Worm (Caenorhabditis elegans) whole organism, L4 larva: ENCODE results near the gene sri-70.

Source experiments
- F37D6.2 ChIP-seq: sonication (generic microtip); optimal IDR thresholded peaks from 2 replicates; lab custom pipeline; 2016; ENCODE audit warnings: mild to moderate bottlenecking, missing genetic modification characterization, missing compliant biosample characterization
- F44E2.7 ChIP-seq: fragments of 200-800 bp; sonication (Bioruptor generic); IDR thresholded peaks from 2 replicates; pipeline ENCODE4 v2.1.2; 2022; ENCODE audit warnings: missing genetic modification characterization, missing compliant biosample characterization
- T20F7.1 ChIP-seq: fragments of 200-800 bp; sonication (Bioruptor generic); optimal IDR thresholded peaks from 2 replicates; lab custom pipeline; 2018; ENCODE audit warnings: mild to moderate bottlenecking, missing genetic modification characterization, missing compliant biosample characterization
- T26A8.4 ChIP-seq: fragments of 200-800 bp; sonication (Bioruptor generic); IDR thresholded peaks from 2 replicates; pipeline ENCODE4 v1.3.6; 2022; ENCODE audit warnings: missing genetic modification characterization, missing compliant biosample characterization
- Y48G9A.11 ChIP-seq: fragments of 200-800 bp; sonication (Bioruptor generic); IDR thresholded peaks from 2 replicates; pipeline ENCODE4 v1.3.6; 2022; ENCODE audit warnings: missing genetic modification reagents, missing genetic modification characterization, missing compliant biosample characterization
- ZK337.2 ChIP-seq: fragments of 200-800 bp; sonication (Bioruptor generic); IDR thresholded peaks from 2 replicates; pipeline ENCODE4 v1.3.6; 2022; ENCODE audit warnings: missing genetic modification reagents, missing genetic modification characterization, missing compliant biosample characterization
- aha-1 ChIP-seq: fragments of 150-350 bp; peaks from one replicate; lab custom pipeline; 2014; ENCODE audit warnings: missing biosample characterization, missing genetic modification characterization
- aly-2 ChIP-seq: sonication (generic microtip); optimal IDR thresholded peaks from 2 replicates; lab custom pipeline; 2018; ENCODE audit warnings: missing biosample characterization, missing genetic modification characterization
- ceh-20 ChIP-seq: fragments of 200-800 bp; sonication (Bioruptor generic); IDR thresholded peaks from 2 replicates; pipeline ENCODE4 v1.3.6; 2022; ENCODE audit warnings: missing genetic modification reagents, missing genetic modification characterization, missing compliant biosample characterization
- ceh-28 ChIP-seq: fragments of 150-350 bp; optimal IDR thresholded peaks from 2 replicates; lab custom pipeline; 2014; ENCODE audit warnings: missing biosample characterization, missing genetic modification reagents, missing genetic modification characterization
- ceh-32 ChIP-seq: sonication (generic microtip); optimal IDR thresholded peaks from 2 replicates; lab custom pipeline; 2016; ENCODE audit warnings: mild to moderate bottlenecking, missing genetic modification characterization, missing compliant biosample characterization; ENCODE audit not compliant: poor library complexity
- ceh-44 ChIP-seq: fragments of 200-800 bp; sonication (Bioruptor generic); IDR thresholded peaks from 2 replicates; pipeline ENCODE4 v1.3.6; 2022; ENCODE audit warnings: missing genetic modification reagents, missing genetic modification characterization, missing compliant biosample characterization
- ceh-82 ChIP-seq: sonication (generic microtip); optimal IDR thresholded peaks from 2 replicates; lab custom pipeline; 2017; ENCODE audit warnings: missing biosample characterization, missing genetic modification characterization
- cey-2 ChIP-seq: sonication (generic microtip); optimal IDR thresholded peaks from 3 replicates; lab custom pipeline; 2017; ENCODE audit warnings: missing genetic modification characterization, mild to moderate bottlenecking, missing compliant biosample characterization, antibody characterized with exemption, borderline replicate concordance; ENCODE audit not compliant: insufficient read depth
- daf-16 ChIP-seq, 3 experiments: sonication (generic microtip); optimal IDR thresholded peaks; 2 replicates each; lab custom pipeline; 2016 to 2017; ENCODE audit warnings: missing genetic modification characterization in 3 of 3, missing genetic modification reagents in 3 of 3, mild to moderate bottlenecking in 2 of 3, missing compliant biosample characterization in 2 of 3, missing biosample characterization in 1 of 3, moderate library complexity in 1 of 3
- daf-19 ChIP-seq: fragments of 200-800 bp; sonication (Bioruptor generic); conservative IDR thresholded peaks from 2 replicates; pipeline ENCODE4 v1.3.6; 2022; ENCODE audit warnings: missing genetic modification characterization, missing compliant biosample characterization
- dmd-6 ChIP-seq: fragments of 200-800 bp; sonication (Bioruptor generic); IDR thresholded peaks from 2 replicates; pipeline ENCODE4 v1.3.6; 2022; ENCODE audit warnings: missing genetic modification reagents, missing genetic modification characterization, missing compliant biosample characterization
- dmd-9 ChIP-seq: fragments of 200-800 bp; sonication (Bioruptor generic); IDR thresholded peaks from 2 replicates; pipeline ENCODE4 v1.3.6; 2022; ENCODE audit warnings: missing genetic modification reagents, missing genetic modification characterization, missing compliant biosample characterization
- duxl-1 ChIP-seq: sonication (generic microtip); optimal IDR thresholded peaks from 2 replicates; lab custom pipeline; 2016; ENCODE audit warnings: mild to moderate bottlenecking, missing genetic modification characterization, moderate library complexity, missing compliant biosample characterization; ENCODE audit not compliant: poor library complexity
- dve-1 ChIP-seq: sonication (generic microtip); optimal IDR thresholded peaks from 2 replicates; lab custom pipeline; 2017; ENCODE audit warnings: antibody characterized with exemption, mild to moderate bottlenecking, missing genetic modification characterization, missing compliant biosample characterization; ENCODE audit not compliant: insufficient read depth
- hlh-30 ChIP-seq: sonication (generic microtip); optimal IDR thresholded peaks from 2 replicates; lab custom pipeline; 2017; ENCODE audit warnings: antibody characterized with exemption, mild to moderate bottlenecking, missing genetic modification characterization, missing compliant biosample characterization; ENCODE audit not compliant: insufficient read depth
- jun-1 ChIP-seq: fragments of 150-350 bp; optimal IDR thresholded peaks from 2 replicates; lab custom pipeline; 2014; ENCODE audit warnings: missing biosample characterization, missing genetic modification reagents, missing genetic modification characterization
- lin-15B ChIP-seq: fragments of 150-350 bp; sonication (generic microtip); optimal IDR thresholded peaks from 3 replicates; lab custom pipeline; 2014; ENCODE audit warnings: missing biosample characterization, missing genetic modification characterization
- lin-29 ChIP-seq: fragments of 200-800 bp; sonication (Bioruptor generic); IDR thresholded peaks from 2 replicates; pipeline ENCODE4 v1.3.6; 2022; ENCODE audit warnings: missing genetic modification reagents, missing genetic modification characterization, missing compliant biosample characterization
- lin-38 ChIP-seq: fragments of 200-800 bp; sonication (Bioruptor generic); IDR thresholded peaks from 2 replicates; pipeline ENCODE4 v1.3.6; 2022; ENCODE audit warnings: missing genetic modification reagents, missing genetic modification characterization, missing compliant biosample characterization
- lin-39 ChIP-seq: fragments of 150-350 bp; optimal IDR thresholded peaks from 2 replicates; lab custom pipeline; 2014; ENCODE audit warnings: missing biosample characterization, missing genetic modification reagents, missing genetic modification characterization
- lir-3 ChIP-seq: sonication (generic microtip); optimal IDR thresholded peaks from 2 replicates; lab custom pipeline; 2016; ENCODE audit warnings: mild to moderate bottlenecking, missing genetic modification characterization, missing compliant biosample characterization
- lsy-2 ChIP-seq, 2 experiments: fragments of 150-350 bp in 1 of 2; sonication (generic microtip) in 1 of 2; optimal IDR thresholded peaks; 2 replicates each; lab custom pipeline; 2014 to 2017; ENCODE audit warnings: missing biosample characterization in 2 of 2, missing genetic modification characterization in 2 of 2
- madf-5 ChIP-seq, 2 experiments: fragments of 200-800 bp; sonication (Bioruptor generic); IDR thresholded peaks; 2 replicates each; pipeline ENCODE4 v1.3.6; 2022; ENCODE audit warnings: missing compliant biosample characterization in 2 of 2, missing genetic modification characterization in 2 of 2
- madf-9 ChIP-seq: fragments of 200-800 bp; sonication (Bioruptor generic); conservative IDR thresholded peaks from 2 replicates; pipeline ENCODE4 v1.3.6; 2022; ENCODE audit warnings: missing genetic modification reagents, missing genetic modification characterization, missing compliant biosample characterization
- mdl-1 ChIP-seq, 2 experiments: fragments of 150-350 bp in 1 of 2; sonication (generic microtip) in 1 of 2; optimal IDR thresholded peaks; 2 replicates each; lab custom pipeline; 2014 to 2017; ENCODE audit warnings: missing biosample characterization in 2 of 2, missing genetic modification characterization in 2 of 2
- mes-2 ChIP-seq: sonication (generic microtip); optimal IDR thresholded peaks from 2 replicates; lab custom pipeline; 2016; ENCODE audit warnings: missing genotype, mild to moderate bottlenecking, missing genetic modification characterization, missing compliant biosample characterization; ENCODE audit not compliant: poor library complexity, severe bottlenecking
- nhr-11 ChIP-seq: fragments of 150-350 bp; optimal IDR thresholded peaks from 2 replicates; lab custom pipeline; 2014; ENCODE audit warnings: missing biosample characterization, missing genetic modification characterization
- nhr-111 ChIP-seq: fragments of 200-800 bp; sonication (Bioruptor generic); optimal IDR thresholded peaks from 2 replicates; lab custom pipeline; 2018; ENCODE audit warnings: mild to moderate bottlenecking, missing genetic modification characterization, missing compliant biosample characterization
- nhr-237 ChIP-seq: sonication (generic microtip); optimal IDR thresholded peaks from 2 replicates; lab custom pipeline; 2017; ENCODE audit warnings: missing biosample characterization, missing genetic modification characterization
- nhr-28 ChIP-seq: fragments of 150-350 bp; optimal IDR thresholded peaks from 2 replicates; lab custom pipeline; 2014; ENCODE audit warnings: missing biosample characterization, missing genetic modification characterization
- nhr-41 ChIP-seq: fragments of 200-800 bp; sonication (Bioruptor generic); IDR thresholded peaks from 2 replicates; pipeline ENCODE4 v1.3.6; 2022; ENCODE audit warnings: missing genetic modification reagents, missing genetic modification characterization, missing compliant biosample characterization
- nhr-6 ChIP-seq: fragments of 150-350 bp; optimal IDR thresholded peaks from 2 replicates; lab custom pipeline; 2014; ENCODE audit warnings: missing biosample characterization, missing genetic modification characterization
- nhr-76 ChIP-seq: fragments of 150-350 bp; optimal IDR thresholded peaks from 2 replicates; lab custom pipeline; 2014; ENCODE audit warnings: missing biosample characterization, missing genetic modification characterization
- pqm-1 ChIP-seq: sonication (generic microtip); optimal IDR thresholded peaks from 2 replicates; lab custom pipeline; 2017; ENCODE audit warnings: missing biosample characterization, missing genetic modification characterization
- rbr-2 ChIP-seq: sonication (generic microtip); optimal IDR thresholded peaks from 2 replicates; lab custom pipeline; 2016; ENCODE audit warnings: missing genotype, missing genetic modification characterization, missing compliant biosample characterization
- saeg-2 ChIP-seq: fragments of 200-800 bp; sonication (Bioruptor generic); IDR thresholded peaks from 2 replicates; pipeline ENCODE4 v1.3.6; 2022; ENCODE audit warnings: missing genetic modification reagents, missing genetic modification characterization, missing compliant biosample characterization
- sdz-12 ChIP-seq: fragments of 200-800 bp; sonication (Bioruptor generic); optimal IDR thresholded peaks from 2 replicates; lab custom pipeline; 2018; ENCODE audit warnings: mild to moderate bottlenecking, missing genetic modification characterization, missing compliant biosample characterization
- set-16 ChIP-seq: fragments of 200-800 bp; sonication (Bioruptor generic); IDR thresholded peaks from 2 replicates; pipeline ENCODE4 v1.3.6; 2022; ENCODE audit warnings: missing genetic modification reagents, missing genetic modification characterization, missing compliant biosample characterization
- skn-1 ChIP-seq: fragments of 150-350 bp; optimal IDR thresholded peaks from 2 replicates; lab custom pipeline; 2014; ENCODE audit warnings: missing biosample characterization, missing genetic modification characterization
- spr-1 ChIP-seq: sonication (generic microtip); optimal IDR thresholded peaks from 2 replicates; lab custom pipeline; 2016; ENCODE audit warnings: mild to moderate bottlenecking, missing genetic modification characterization, missing compliant biosample characterization
- tag-97 ChIP-seq: fragments of 200-800 bp; sonication (Bioruptor generic); IDR thresholded peaks from 2 replicates; pipeline ENCODE4 v1.3.6; 2022; ENCODE audit warnings: missing genetic modification characterization, missing compliant biosample characterization
- zfp-2 ChIP-seq: sonication (generic microtip); optimal IDR thresholded peaks from 2 replicates; lab custom pipeline; 2016; ENCODE audit warnings: mild to moderate bottlenecking, missing genetic modification characterization, missing compliant biosample characterization
- zip-2 ChIP-seq: fragments of 150-350 bp; optimal IDR thresholded peaks from 2 replicates; lab custom pipeline; 2014; ENCODE audit warnings: missing biosample characterization, missing genetic modification characterization

The sri-70 gene

ce11 chrV:17339349-17339748 lies 36.5 kb downstream of the sri-70 start:
- TF ChIP-seq ceh-20 (GFP tag; lab: Robert Waterston, UW): no peak
- no peak for TF ChIP-seq set-16
- no peak for TF ChIP-seq ceh-32
- no peak for TF ChIP-seq mdl-1 (tag; optimal IDR thresholded peaks at IDR 0.05; lab: Kevin White, UChicago)
- no peak for TF ChIP-seq F44E2.7
- no peak for TF ChIP-seq jun-1 (tag; lab: Kevin White, UChicago)
- no peak for TF ChIP-seq nhr-76 (tag; lab: Kevin White, UChicago)
- no peak for TF ChIP-seq lsy-2 (tag; optimal IDR thresholded peaks at IDR 0.05; lab: Kevin White, UChicago)
- TF ChIP-seq saeg-2: no peak
- no peak for TF ChIP-seq duxl-1 (tag; lab: Kevin White, UChicago)
- TF ChIP-seq mes-2 (tag; lab: Kevin White, UChicago): no peak
- TF ChIP-seq nhr-11: no peak
- TF ChIP-seq, all 104 proteins: peak for 0

DNA sequence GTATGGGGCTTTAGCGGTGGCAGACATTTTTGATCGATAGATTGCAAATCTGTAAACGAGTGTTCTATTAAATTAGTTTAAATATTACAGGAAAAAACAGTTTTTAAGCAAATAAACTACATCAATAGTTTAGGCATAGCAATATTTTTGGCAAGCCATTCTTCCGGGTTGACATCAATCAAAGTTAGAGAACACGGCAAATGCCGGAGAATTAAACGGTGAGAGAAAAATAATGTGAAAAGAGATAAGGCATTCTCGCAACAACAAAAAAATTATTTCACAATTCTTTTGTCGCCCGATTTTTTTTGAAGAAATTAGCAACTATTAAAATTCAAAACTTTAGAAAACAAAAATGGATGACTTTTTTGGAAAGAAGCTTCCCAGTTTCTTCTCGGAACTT lies 42.0 kb downstream of the sri-70 start, which contains the start of the genes fbxa-188 and fbxa-189:
fbxa-188 (minus strand) TSS at position 51 of the 400 bp plus-strand sequence.
fbxa-189 (plus strand) TSS at position 339 of the 400 bp plus-strand sequence.
- TF ChIP-seq aha-1 (tag; lab: Kevin White, UChicago): no peak
- no peak for TF ChIP-seq lin-39
- TF ChIP-seq nhr-6 (tag; lab: Kevin White, UChicago): no peak
- TF ChIP-seq aly-2 (tag; lab: Kevin White, UChicago): no peak
- TF ChIP-seq cey-2 (tag; lab: Kevin White, UChicago): no peak
- TF ChIP-seq spr-1: no peak
- no peak for TF ChIP-seq ceh-82 (tag; lab: Kevin White, UChicago)
- no peak for TF ChIP-seq ceh-44 (GFP tag; lab: Robert Waterston, UW)
- no peak for TF ChIP-seq dmd-9
- no peak for TF ChIP-seq ZK337.2 (GFP tag; lab: Robert Waterston, UW)
- TF ChIP-seq nhr-28 (tag; lab: Kevin White, UChicago): peak; percentile 40
- TF ChIP-seq zip-2 (tag; lab: Kevin White, UChicago): no peak
- TF ChIP-seq madf-5 (GFP tag; IDR thresholded peaks at IDR 0.05; lab: Robert Waterston, UW): no peak
- no peak for TF ChIP-seq nhr-111 (GFP tag; lab: Kevin White, UChicago)
- no peak for TF ChIP-seq lin-29
- TF ChIP-seq lin-38 (GFP tag; lab: Robert Waterston, UW): no peak
- no peak for TF ChIP-seq F37D6.2 (tag; lab: Kevin White, UChicago)
- TF ChIP-seq dmd-6 (GFP tag; lab: Robert Waterston, UW): peak; percentile 10; the same call in 1 of the 2 replicates
- no peak for TF ChIP-seq T26A8.4 (GFP tag; lab: Robert Waterston, UW)
- TF ChIP-seq rbr-2 (tag; lab: Kevin White, UChicago): no peak
- no peak for TF ChIP-seq T20F7.1 (GFP tag; lab: Kevin White, UChicago)
- no peak for TF ChIP-seq mdl-1 (tag; optimal IDR thresholded peaks at IDR 0.05; lab: Kevin White, UChicago)
- no peak for TF ChIP-seq daf-19 (GFP tag; lab: Robert Waterston, UW)
- TF ChIP-seq ceh-32: no peak
- TF ChIP-seq pqm-1 (tag; lab: Kevin White, UChicago): peak; percentile 56
- TF ChIP-seq saeg-2: no peak
- no peak for TF ChIP-seq hlh-30 (tag; lab: Kevin White, UChicago)
- no peak for TF ChIP-seq zfp-2
- TF ChIP-seq daf-16 (GFP tag; optimal IDR thresholded peaks at IDR 0.05; lab: Kevin White, UChicago): no peak
- TF ChIP-seq daf-16 (tag; optimal IDR thresholded peaks at IDR 0.05; lab: Kevin White, UChicago): peak; percentile 69
- no peak for TF ChIP-seq skn-1 (tag; lab: Kevin White, UChicago)
- no peak for TF ChIP-seq ceh-28
- TF ChIP-seq dve-1: peak; percentile 12
- no peak for TF ChIP-seq nhr-237 (tag; lab: Kevin White, UChicago)
- TF ChIP-seq set-16: no peak
- TF ChIP-seq lin-15B (tag; lab: Kevin White, UChicago): no peak
- peak; percentile 56 for TF ChIP-seq duxl-1 (tag; lab: Kevin White, UChicago)
- TF ChIP-seq tag-97 (GFP tag; lab: Robert Waterston, UW): no peak
- TF ChIP-seq Y48G9A.11 (GFP tag; lab: Robert Waterston, UW): no peak
- no peak for TF ChIP-seq lir-3 (tag; lab: Kevin White, UChicago)
- TF ChIP-seq nhr-41 (GFP tag; lab: Robert Waterston, UW): no peak
- no peak for TF ChIP-seq madf-9 (GFP tag; lab: Robert Waterston, UW)
- TF ChIP-seq nhr-76 (tag; lab: Kevin White, UChicago): no peak
- no peak for TF ChIP-seq sdz-12 (GFP tag; lab: Kevin White, UChicago)
